Fruit fly (Drosophila melanogaster) whole organism, wandering third instar larva: Measurements from ENCODE around the gene Scm.

Experiments used
- Abd-B ChIP-seq: fragments of >200 bp; optimal IDR thresholded peaks from 2 replicates; lab custom pipeline; 2017; ENCODE audit warnings: missing biosample characterization, missing genetic modification characterization
- CG32264 ChIP-seq: fragments of 200-800 bp; sonication (Bioruptor generic); optimal IDR thresholded peaks from 2 replicates; lab custom pipeline; 2016; ENCODE audit warnings: missing biosample characterization, missing genetic modification characterization
- CG9705 ChIP-seq: fragments of 200-800 bp; sonication (Bioruptor generic); optimal IDR thresholded peaks from 2 replicates; lab custom pipeline; 2018; ENCODE audit warnings: missing biosample characterization, mild to moderate bottlenecking, missing genetic modification characterization
- CrebA ChIP-seq: fragments of 200-800 bp; sonication (Bioruptor generic); optimal IDR thresholded peaks from 2 replicates; lab custom pipeline; 2016; ENCODE audit warnings: missing biosample characterization, mild to moderate bottlenecking, missing genetic modification characterization, borderline replicate concordance
- Dif ChIP-seq: fragments of 200-275, 200-300 bp; sonication (Bioruptor generic); optimal IDR thresholded peaks from 2 replicates; lab custom pipeline; 2018; ENCODE audit warnings: missing biosample characterization, missing genetic modification characterization; ENCODE audit not compliant: partially characterized antibody
- GATAd ChIP-seq: sonication (Bioruptor generic); optimal IDR thresholded peaks from 2 replicates; lab custom pipeline; 2016; ENCODE audit warnings: missing biosample characterization, missing genetic modification characterization
- Hnf4 ChIP-seq: fragments of 200-800 bp; sonication (Bioruptor generic); optimal IDR thresholded peaks from 2 replicates; lab custom pipeline; 2016; ENCODE audit warnings: missing biosample characterization, mild to moderate bottlenecking, missing genetic modification characterization
- Hr78 ChIP-seq: fragments of >200 bp; optimal IDR thresholded peaks from 2 replicates; lab custom pipeline; 2017; ENCODE audit warnings: missing biosample characterization, missing genetic modification characterization
- Hr83 ChIP-seq: fragments of 200-300 bp; sonication (Bioruptor generic); optimal IDR thresholded peaks from 2 replicates; lab custom pipeline; 2016; ENCODE audit warnings: missing biosample characterization, mild to moderate bottlenecking, missing genetic modification characterization, moderate library complexity; ENCODE audit not compliant: poor library complexity, severe bottlenecking
- Jra ChIP-seq: sonication (Bioruptor generic); optimal IDR thresholded peaks from 2 replicates; lab custom pipeline; 2016; ENCODE audit warnings: missing biosample characterization, missing genetic modification characterization
- Mio ChIP-seq: sonication (Bioruptor generic); optimal IDR thresholded peaks from 2 replicates; lab custom pipeline; 2016; ENCODE audit warnings: missing biosample characterization, missing genetic modification characterization
- Myc ChIP-seq: fragments of >200 bp; optimal IDR thresholded peaks from 2 replicates; lab custom pipeline; 2017
- N ChIP-seq: fragments of >200 bp; optimal IDR thresholded peaks from 2 replicates; lab custom pipeline; 2018; ENCODE audit warnings: missing biosample characterization, missing external identifiers, missing genetic modification characterization
- Rel ChIP-seq, 2 experiments: fragments of 200-800 bp; sonication (Bioruptor generic) in 1 of 2; optimal IDR thresholded peaks; 2 replicates in 1 of 2; 3 replicates in 1 of 2; lab custom pipeline; 2016 to 2019; ENCODE audit warnings: mild to moderate bottlenecking in 2 of 2, missing biosample characterization in 2 of 2, missing genetic modification characterization in 2 of 2, moderate library complexity in 1 of 2
- Sp1 ChIP-seq: fragments of 200-800 bp; sonication (Bioruptor generic); optimal IDR thresholded peaks from 3 replicates; lab custom pipeline; 2019; ENCODE audit warnings: missing biosample characterization, mild to moderate bottlenecking, missing genetic modification characterization, moderate library complexity
- Vsx2 ChIP-seq: fragments of 200-300, 225-300 bp; sonication (Bioruptor generic); optimal IDR thresholded peaks from 2 replicates; lab custom pipeline; 2018; ENCODE audit warnings: missing biosample characterization, missing genetic modification characterization; ENCODE audit not compliant: partially characterized antibody
- br ChIP-seq: fragments of 200-800 bp; sonication (Bioruptor generic); optimal IDR thresholded peaks from 2 replicates; lab custom pipeline; 2016; ENCODE audit warnings: missing biosample characterization, missing genetic modification characterization
- brk ChIP-seq: fragments of 200-800 bp; sonication (Bioruptor generic); optimal IDR thresholded peaks from 2 replicates; lab custom pipeline; 2016; ENCODE audit warnings: missing biosample characterization, mild to moderate bottlenecking, missing genetic modification characterization
- dl ChIP-seq, 2 experiments: fragments of 175-275, 200-275 bp in 1 of 2; fragments of 200-275 bp in 1 of 2; sonication (Bioruptor generic); optimal IDR thresholded peaks; lab custom pipeline; 2018; ENCODE audit warnings: mild to moderate bottlenecking in 2 of 2, missing biosample characterization in 2 of 2, missing genetic modification characterization in 2 of 2, moderate library complexity in 2 of 2; ENCODE audit not compliant: partially characterized antibody in 2 of 2, insufficient read depth in 1 of 2
- dsf ChIP-seq: sonication (Bioruptor generic); optimal IDR thresholded peaks from 2 replicates; lab custom pipeline; 2016; ENCODE audit warnings: missing biosample characterization, missing genetic modification characterization, borderline replicate concordance
- ey ChIP-seq: fragments of 200-800 bp; sonication (Bioruptor generic); optimal IDR thresholded peaks from 2 replicates; lab custom pipeline; 2016; ENCODE audit warnings: missing biosample characterization, missing genetic modification characterization
- foxo ChIP-seq, 2 experiments: fragments of 200-800 bp; sonication (Bioruptor generic); optimal IDR thresholded peaks; 2 replicates in 1 of 2; 3 replicates in 1 of 2; lab custom pipeline; 2016 to 2017; ENCODE audit warnings: missing biosample characterization in 2 of 2, missing genetic modification characterization in 2 of 2
- fru ChIP-seq: fragments of 200-800 bp; sonication (Bioruptor generic); optimal IDR thresholded peaks from 3 replicates; lab custom pipeline; 2016; ENCODE audit warnings: missing biosample characterization, mild to moderate bottlenecking, missing genetic modification characterization
- h ChIP-seq: fragments of 200-800 bp; sonication (Bioruptor generic); optimal IDR thresholded peaks from 3 replicates; lab custom pipeline; 2016; ENCODE audit warnings: missing biosample characterization, mild to moderate bottlenecking, missing genetic modification characterization
- jim ChIP-seq: fragments of 175-275, 200-325 bp; sonication (Bioruptor generic); optimal IDR thresholded peaks from 2 replicates; lab custom pipeline; 2016; ENCODE audit warnings: missing biosample characterization, mild to moderate bottlenecking, missing genetic modification characterization
- lola ChIP-seq: fragments of >200 bp; optimal IDR thresholded peaks from 2 replicates; lab custom pipeline; 2017; ENCODE audit warnings: missing biosample characterization, missing genetic modification characterization
- psq ChIP-seq: fragments of 200-800 bp; sonication (Bioruptor generic); optimal IDR thresholded peaks from 3 replicates; lab custom pipeline; 2017; ENCODE audit warnings: missing biosample characterization, mild to moderate bottlenecking, missing genetic modification characterization, moderate library complexity
- rgr ChIP-seq: fragments of 200-800 bp; sonication (Bioruptor generic); optimal IDR thresholded peaks from 3 replicates; lab custom pipeline; 2016; ENCODE audit warnings: missing biosample characterization, mild to moderate bottlenecking, missing genetic modification characterization
- sage ChIP-seq: fragments of 200-800 bp; sonication (Bioruptor generic); optimal IDR thresholded peaks from 2 replicates; lab custom pipeline; 2016; ENCODE audit warnings: missing biosample characterization, mild to moderate bottlenecking, missing genetic modification characterization
- sv ChIP-seq: fragments of 200-800 bp; sonication (Bioruptor generic); optimal IDR thresholded peaks from 3 replicates; lab custom pipeline; 2016; ENCODE audit warnings: missing biosample characterization, missing genetic modification characterization
- tai ChIP-seq: sonication (Bioruptor generic); optimal IDR thresholded peaks from 2 replicates; lab custom pipeline; 2016; ENCODE audit warnings: missing biosample characterization, missing genetic modification characterization
- usp ChIP-seq: fragments of >200 bp; optimal IDR thresholded peaks from 2 replicates; lab custom pipeline; 2017; ENCODE audit warnings: missing biosample characterization, missing genetic modification characterization
- woc ChIP-seq: sonication (Bioruptor generic); optimal IDR thresholded peaks from 2 replicates; lab custom pipeline; 2016; ENCODE audit warnings: missing biosample characterization, mild to moderate bottlenecking, missing genetic modification characterization

Scm gene

dm6 chr3R:9630633-9631095 is 6.7 kb downstream of the Scm start, which contains the start of gene Calr:
Gene Calr (minus strand): TSS chr3R:9630851.
- TF ChIP-seq Sp1 (GFP tag; lab: Kevin White, UChicago) = peak; percentile 65
- peak; percentile 44 for TF ChIP-seq jim (GFP tag; lab: Kevin White, UChicago)
- TF ChIP-seq usp (GFP tag; lab: Kevin White, UChicago) = no peak
- TF ChIP-seq Jra (GFP tag; lab: Kevin White, UChicago) = peak; percentile 50
- peak; percentile 48 for TF ChIP-seq Rel (GFP tag; optimal IDR thresholded peaks at IDR 0.05; lab: Kevin White, UChicago)
- peak; percentile 52 for TF ChIP-seq Rel (tag; optimal IDR thresholded peaks at IDR 0.05; lab: Kevin White, UChicago)
- peak; percentile 48 to 52 for TF ChIP-seq foxo (GFP tag; optimal IDR thresholded peaks at IDR 0.05; lab: Kevin White, UChicago)
- TF ChIP-seq br (GFP tag; lab: Kevin White, UChicago) = peak; percentile 74
- TF ChIP-seq Hr78 (GFP tag; lab: Kevin White, UChicago) = no peak
- TF ChIP-seq Hr83 (GFP tag; lab: Kevin White, UChicago) = peak; percentile 63
- no peak for TF ChIP-seq CG32264 (GFP tag; lab: Kevin White, UChicago)
- peak in 1 of 2 experiments; percentile 50 for TF ChIP-seq dl (GFP tag; optimal IDR thresholded peaks at IDR 0.05; lab: Kevin White, UChicago; ENCODE audit: insufficient read depth in 1 of 2, partially characterized antibody in 2 of 2)
- peak; percentile 61 for TF ChIP-seq Hnf4 (GFP tag; lab: Kevin White, UChicago)
- peak; percentile 81 for TF ChIP-seq psq (GFP tag; lab: Kevin White, UChicago)
- no peak for TF ChIP-seq Myc (lab: Kevin White, UChicago)
- TF ChIP-seq CG9705 (GFP tag; lab: Kevin White, UChicago) = peak; percentile 4
- peak; percentile 41 for TF ChIP-seq h
- no peak for TF ChIP-seq GATAd
- TF ChIP-seq ey (GFP tag; lab: Kevin White, UChicago) = peak; percentile 44
- peak; percentile 13 for TF ChIP-seq fru (GFP tag; lab: Kevin White, UChicago)
- TF ChIP-seq sv (GFP tag; lab: Kevin White, UChicago) = peak; percentile 44
- peak; percentile 30 for TF ChIP-seq Mio
- TF ChIP-seq N = no peak
- TF ChIP-seq rgr (GFP tag; lab: Kevin White, UChicago) = peak; percentile 64
- peak; percentile 49 for TF ChIP-seq brk (GFP tag; lab: Kevin White, UChicago)
- no peak for TF ChIP-seq lola
- TF ChIP-seq dsf (GFP tag; lab: Kevin White, UChicago) = no peak
- TF ChIP-seq Dif (GFP tag; lab: Kevin White, UChicago) = peak; percentile 86
- TF ChIP-seq woc = no peak
- TF ChIP-seq, all 38 proteins: peak for 19

dm6 chr3R:9630053-9630632 is 7.3 kb downstream of the Scm start:
- no peak for TF ChIP-seq tai (GFP tag; lab: Kevin White, UChicago)
- no peak for TF ChIP-seq fru (GFP tag; lab: Kevin White, UChicago)
- TF ChIP-seq Dif (GFP tag; lab: Kevin White, UChicago) = no peak
- no peak for TF ChIP-seq CG32264 (GFP tag; lab: Kevin White, UChicago)
- no peak for TF ChIP-seq Sp1 (GFP tag; lab: Kevin White, UChicago)
- no peak for TF ChIP-seq br (GFP tag; lab: Kevin White, UChicago)
- no peak for TF ChIP-seq sage (GFP tag; lab: Kevin White, UChicago)
- no peak for TF ChIP-seq Vsx2 (GFP tag; lab: Kevin White, UChicago)
- TF ChIP-seq brk (GFP tag; lab: Kevin White, UChicago) = no peak
- TF ChIP-seq sv (GFP tag; lab: Kevin White, UChicago) = no peak
- no peak for TF ChIP-seq Rel (GFP tag; optimal IDR thresholded peaks at IDR 0.05; lab: Kevin White, UChicago)
- peak; percentile 30 for TF ChIP-seq Rel (tag; optimal IDR thresholded peaks at IDR 0.05; lab: Kevin White, UChicago)
- peak; percentile 38 for TF ChIP-seq Hr83 (GFP tag; lab: Kevin White, UChicago)
- TF ChIP-seq woc = no peak
- TF ChIP-seq psq (GFP tag; lab: Kevin White, UChicago) = peak; percentile 88
- TF ChIP-seq h = no peak
- no peak for TF ChIP-seq dsf (GFP tag; lab: Kevin White, UChicago)
- no peak for TF ChIP-seq Hr78 (GFP tag; lab: Kevin White, UChicago)
- no peak for TF ChIP-seq Abd-B (GFP tag; lab: Kevin White, UChicago)
- no peak for TF ChIP-seq ey (GFP tag; lab: Kevin White, UChicago)
- peak; percentile 97 for TF ChIP-seq CrebA (GFP tag; lab: Kevin White, UChicago)
- no peak for TF ChIP-seq rgr (GFP tag; lab: Kevin White, UChicago)
- no peak for TF ChIP-seq Jra (GFP tag; lab: Kevin White, UChicago)
- no peak for TF ChIP-seq GATAd
- peak in 1 of 2 experiments; percentile 37 for TF ChIP-seq dl (GFP tag; optimal IDR thresholded peaks at IDR 0.05; lab: Kevin White, UChicago; ENCODE audit: insufficient read depth in 1 of 2, partially characterized antibody in 2 of 2)
- TF ChIP-seq Mio = no peak
- TF ChIP-seq, all 38 proteins: peak for 5
